Worm (Caenorhabditis elegans) whole organism, young adult: ENCODE results near the gene drap-1.

Source experiments
- B0019.2 ChIP-seq: fragments of 200-800 bp; sonication (Bioruptor generic); conservative IDR thresholded peaks from 2 replicates; pipeline ENCODE4 v1.3.6; 2022; ENCODE audit warnings: missing genetic modification reagents, missing genetic modification characterization, missing compliant biosample characterization
- B0261.1 ChIP-seq: sonication (generic microtip); optimal IDR thresholded peaks from 2 replicates; lab custom pipeline; 2016; ENCODE audit warnings: mild to moderate bottlenecking, missing genetic modification characterization, moderate library complexity, missing compliant biosample characterization
- C06A6.2 ChIP-seq: fragments of 200-800 bp; sonication (Bioruptor generic); conservative IDR thresholded peaks from 2 replicates; pipeline ENCODE4 v1.3.6; 2022; ENCODE audit warnings: missing genetic modification characterization, missing compliant biosample characterization
- F10E7.11 ChIP-seq: sonication (generic microtip); optimal IDR thresholded peaks from 2 replicates; lab custom pipeline; 2017; ENCODE audit warnings: mild to moderate bottlenecking, missing genetic modification characterization, moderate library complexity, missing compliant biosample characterization
- F33H1.4 ChIP-seq: fragments of 200-800 bp; sonication (Bioruptor generic); IDR thresholded peaks from 2 replicates; pipeline ENCODE4 v1.3.6; 2022; ENCODE audit warnings: missing genetic modification reagents, missing genetic modification characterization, missing compliant biosample characterization
- akir-1 ChIP-seq: fragments of 200-800 bp; sonication (Bioruptor generic); optimal IDR thresholded peaks from 2 replicates; lab custom pipeline; 2018; ENCODE audit warnings: mild to moderate bottlenecking, missing genetic modification characterization, moderate library complexity, missing compliant biosample characterization
- aptf-3 ChIP-seq: fragments of 200-800 bp; sonication (Bioruptor generic); IDR thresholded peaks from 2 replicates; pipeline ENCODE4 v1.3.6; 2022; ENCODE audit warnings: missing genetic modification characterization, missing compliant biosample characterization
- attf-5 ChIP-seq: fragments of 200-800 bp; sonication (Bioruptor generic); optimal IDR thresholded peaks from 2 replicates; lab custom pipeline; 2018; ENCODE audit warnings: mild to moderate bottlenecking, missing genetic modification characterization, missing compliant biosample characterization
- bed-1 ChIP-seq: fragments of 200-800 bp; sonication (Bioruptor generic); IDR thresholded peaks from 2 replicates; pipeline ENCODE4 v1.3.6; 2022; ENCODE audit warnings: missing genetic modification reagents, missing genetic modification characterization, missing compliant biosample characterization
- ceh-100 ChIP-seq: fragments of 200-800 bp; sonication (Bioruptor generic); IDR thresholded peaks from 2 replicates; pipeline ENCODE4 v1.3.6; 2022; ENCODE audit warnings: missing genetic modification reagents, missing genetic modification characterization, missing compliant biosample characterization
- ceh-58 ChIP-seq: fragments of 200-800 bp; sonication (Bioruptor generic); IDR thresholded peaks from 2 replicates; pipeline ENCODE4 v1.3.6; 2022; ENCODE audit warnings: missing genetic modification characterization, missing compliant biosample characterization
- ceh-91 ChIP-seq: fragments of 200-800 bp; sonication (Bioruptor generic); IDR thresholded peaks from 2 replicates; pipeline ENCODE4 v1.3.6; 2022; ENCODE audit warnings: missing genetic modification reagents, missing genetic modification characterization, missing compliant biosample characterization
- chd-7 ChIP-seq: sonication (generic microtip); optimal IDR thresholded peaks from 2 replicates; lab custom pipeline; 2016; ENCODE audit warnings: mild to moderate bottlenecking, missing genetic modification characterization, moderate library complexity, missing compliant biosample characterization
- efl-1 ChIP-seq: fragments of 150-350 bp; optimal IDR thresholded peaks from 2 replicates; lab custom pipeline; 2014; ENCODE audit warnings: missing biosample characterization, missing genetic modification reagents, missing genetic modification characterization
- fkh-3 ChIP-seq: sonication (generic microtip); optimal IDR thresholded peaks from 2 replicates; lab custom pipeline; 2016; ENCODE audit warnings: mild to moderate bottlenecking, missing genetic modification characterization, missing compliant biosample characterization
- gei-17 ChIP-seq: fragments of 200-800 bp; sonication (Bioruptor generic); optimal IDR thresholded peaks from 2 replicates; lab custom pipeline; 2018; ENCODE audit warnings: mild to moderate bottlenecking, missing genetic modification characterization, missing compliant biosample characterization
- lin-35 ChIP-seq, 3 experiments: fragments of 150-350 bp in 2 of 3; sonication (generic microtip) in 1 of 3; optimal IDR thresholded peaks; 2 replicates each; lab custom pipeline; 2014 to 2018; ENCODE audit warnings: missing biosample characterization in 3 of 3, missing genetic modification characterization in 3 of 3, missing genetic modification reagents in 3 of 3
- lin-40 ChIP-seq: sonication (generic microtip); optimal IDR thresholded peaks from 2 replicates; lab custom pipeline; 2016; ENCODE audit warnings: missing genetic modification characterization, mild to moderate bottlenecking, missing compliant biosample characterization, missing genotype, missing genetic modification reagents
- lir-1 ChIP-seq: fragments of 200-800 bp; sonication (Bioruptor generic); conservative IDR thresholded peaks from 2 replicates; pipeline ENCODE4 v1.3.6; 2022; ENCODE audit warnings: missing genetic modification reagents, missing genetic modification characterization, missing compliant biosample characterization
- lsl-1 ChIP-seq: fragments of 200-800 bp; sonication (Bioruptor generic); optimal IDR thresholded peaks from 2 replicates; lab custom pipeline; 2018; ENCODE audit warnings: mild to moderate bottlenecking, missing genetic modification characterization, moderate library complexity, missing compliant biosample characterization
- madf-10 ChIP-seq: sonication (generic microtip); optimal IDR thresholded peaks from 2 replicates; lab custom pipeline; 2016; ENCODE audit warnings: mild to moderate bottlenecking, missing genetic modification characterization, missing compliant biosample characterization
- madf-3 ChIP-seq: fragments of 200-800 bp; sonication (Bioruptor generic); IDR thresholded peaks from 2 replicates; pipeline ENCODE4 v1.3.6; 2022; ENCODE audit warnings: missing genetic modification reagents, missing genetic modification characterization, missing compliant biosample characterization
- madf-6 ChIP-seq: fragments of 200-800 bp; sonication (Bioruptor generic); IDR thresholded peaks from 2 replicates; pipeline ENCODE4 v1.3.6; 2022; ENCODE audit warnings: missing genetic modification reagents, missing genetic modification characterization, missing compliant biosample characterization
- nhr-27 ChIP-seq: fragments of 200-800 bp; sonication (Bioruptor generic); optimal IDR thresholded peaks from 2 replicates; lab custom pipeline; 2018; ENCODE audit warnings: mild to moderate bottlenecking, missing genetic modification characterization, moderate library complexity, missing compliant biosample characterization
- nhr-80 ChIP-seq: sonication (generic microtip); optimal IDR thresholded peaks from 2 replicates; lab custom pipeline; 2016; ENCODE audit warnings: missing genetic modification characterization, missing compliant biosample characterization
- pbrm-1 ChIP-seq: fragments of 200-800 bp; sonication (Bioruptor generic); IDR thresholded peaks from 2 replicates; pipeline ENCODE4 v1.3.6; 2022; ENCODE audit warnings: missing genetic modification reagents, missing genetic modification characterization, missing compliant biosample characterization
- pha-4 ChIP-seq: fragments of 150-350 bp; sonication (generic microtip); optimal IDR thresholded peaks from 2 replicates; lab custom pipeline; 2014; ENCODE audit warnings: missing biosample characterization, missing genetic modification reagents, missing genetic modification characterization
- rcor-1 ChIP-seq: fragments of 200-800 bp; sonication (Bioruptor generic); IDR thresholded peaks from 2 replicates; pipeline ENCODE4 v1.3.6; 2022; ENCODE audit warnings: missing genetic modification reagents, missing genetic modification characterization, missing compliant biosample characterization
- sea-2 ChIP-seq: fragments of 200-800 bp; sonication (Bioruptor generic); IDR thresholded peaks from 2 replicates; pipeline ENCODE4 v1.3.6; 2022; ENCODE audit warnings: missing genetic modification characterization, missing compliant biosample characterization
- snpc-1.1 ChIP-seq: sonication (generic microtip); optimal IDR thresholded peaks from 2 replicates; lab custom pipeline; 2017; ENCODE audit warnings: missing genetic modification characterization, mild to moderate bottlenecking, missing compliant biosample characterization, antibody characterized with exemption, moderate library complexity, missing genotype, missing genetic modification reagents; ENCODE audit not compliant: insufficient read depth
- snpc-1.3 ChIP-seq: sonication (generic microtip); optimal IDR thresholded peaks from 2 replicates; lab custom pipeline; 2017; ENCODE audit warnings: missing genetic modification characterization, mild to moderate bottlenecking, missing compliant biosample characterization, antibody characterized with exemption, moderate library complexity, missing genotype, missing genetic modification reagents; ENCODE audit not compliant: insufficient read depth
- tbp1 ChIP-seq: fragments of 200-800 bp; sonication (Bioruptor generic); optimal IDR thresholded peaks from 2 replicates; lab custom pipeline; 2018; ENCODE audit warnings: mild to moderate bottlenecking, missing genetic modification characterization, missing compliant biosample characterization
- tlf-1 ChIP-seq: fragments of 200-800 bp; sonication (Bioruptor generic); optimal IDR thresholded peaks from 2 replicates; lab custom pipeline; 2018; ENCODE audit warnings: mild to moderate bottlenecking, missing genetic modification characterization, missing compliant biosample characterization
- unc-62 ChIP-seq: fragments of 150-350 bp; optimal IDR thresholded peaks from 2 replicates; lab custom pipeline; 2014; ENCODE audit warnings: missing biosample characterization, missing genetic modification reagents, missing genetic modification characterization
- xnd-1 ChIP-seq: sonication (generic microtip); optimal IDR thresholded peaks from 2 replicates; lab custom pipeline; 2016; ENCODE audit warnings: missing genotype, missing genetic modification reagents, missing genetic modification characterization, missing compliant biosample characterization
- zim-3 ChIP-seq: sonication (generic microtip); optimal IDR thresholded peaks from 2 replicates; lab custom pipeline; 2017; ENCODE audit warnings: mild to moderate bottlenecking, missing genetic modification characterization, moderate library complexity, missing compliant biosample characterization
- ztf-25 ChIP-seq: fragments of 200-800 bp; sonication (Bioruptor generic); IDR thresholded peaks from 2 replicates; pipeline ENCODE4 v1.3.6; 2022; ENCODE audit warnings: missing genetic modification reagents, missing genetic modification characterization, missing compliant biosample characterization
- ztf-6 ChIP-seq: fragments of 200-800 bp; sonication (Bioruptor generic); IDR thresholded peaks from 2 replicates; pipeline ENCODE4 v1.3.6; 2022; ENCODE audit warnings: missing genetic modification reagents, missing genetic modification characterization, missing compliant biosample characterization

The drap-1 gene

DNA sequence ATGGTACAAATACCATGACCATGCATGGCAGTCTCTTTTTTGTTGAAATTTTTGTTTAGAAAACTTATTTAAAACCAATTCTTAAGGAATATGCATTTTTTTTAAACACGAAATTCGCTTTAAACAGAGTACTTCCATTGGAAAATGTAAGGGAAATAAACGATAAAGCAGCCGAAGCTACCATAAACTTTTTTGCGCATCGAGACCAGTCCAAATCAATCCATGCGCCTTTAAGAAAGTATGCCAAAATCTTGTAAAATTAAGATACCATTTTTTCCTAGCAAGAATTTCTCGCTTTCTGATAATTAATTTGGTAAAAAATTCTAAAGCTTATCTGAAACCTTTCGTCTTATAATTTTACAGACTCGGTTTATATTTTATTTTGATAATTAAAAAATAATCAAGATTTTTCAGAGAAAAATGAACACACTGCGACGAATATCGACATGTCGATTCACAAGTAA lies 37.2 kb upstream of the drap-1 start, which contains the start of gene ZK287.7:
Gene ZK287.7 (plus strand): TSS at position 414 of the 464 bp plus-strand sequence.
- TF ChIP-seq madf-10 (no peak), unc-62 (no peak), F33H1.4 (GFP tag; lab: Robert Waterston, UW) (peak; percentile 70), sea-2 (no peak), zim-3 (tag; lab: Kevin White, UChicago) (no peak), lin-40 (no peak), ztf-6 (GFP tag; lab: Robert Waterston, UW) (no peak), lsl-1 (GFP tag; lab: Kevin White, UChicago) (peak; percentile 76), attf-5 (no peak), xnd-1 (tag; lab: Kevin White, UChicago) (peak; percentile 13), madf-6 (GFP tag; lab: Robert Waterston, UW) (0 out of 2 replicates have a peak, but pooled peaks have one; percentile 37)
- TF ChIP-seq, all 124 proteins: peak for 4

ce11 chrV:9696715-9697114 lies 33.2 kb upstream of the drap-1 start, which contains the start of gene her-1:
TSS of gene her-1 (plus strand) at chrV:9697015.
- TF ChIP-seq C06A6.2 (GFP tag; lab: Robert Waterston, UW) (no peak), snpc-1.1 (tag; lab: Kevin White, UChicago) (no peak), F33H1.4 (GFP tag; lab: Robert Waterston, UW) (no peak), nhr-80 (no peak), pha-4 (no peak)

- TF ChIP-seq aptf-3: no peak
- no peak for TF ChIP-seq fkh-3 (tag; lab: Kevin White, UChicago)
- TF ChIP-seq ceh-58 (GFP tag; lab: Robert Waterston, UW): no peak
- TF ChIP-seq nhr-27: no peak
- no peak for TF ChIP-seq ceh-100 (GFP tag; lab: Robert Waterston, UW)
- no peak for TF ChIP-seq snpc-1.3 (tag; lab: Kevin White, UChicago)
- no peak for TF ChIP-seq F10E7.11 (tag; lab: Kevin White, UChicago)
- TF ChIP-seq bed-1 (GFP tag; lab: Robert Waterston, UW): no peak
- no peak for TF ChIP-seq B0019.2 (GFP tag; lab: Robert Waterston, UW)
- no peak for TF ChIP-seq akir-1 (GFP tag; lab: Kevin White, UChicago)
- TF ChIP-seq ceh-91: no peak
- TF ChIP-seq lin-35 (GFP tag; optimal IDR thresholded peaks at IDR 0.05; lab: Kevin White, UChicago): no peak
- TF ChIP-seq madf-3 (GFP tag; lab: Robert Waterston, UW): no peak
- TF ChIP-seq tlf-1 (GFP tag; lab: Kevin White, UChicago): no peak
- no peak for TF ChIP-seq efl-1 (GFP tag; lab: Kevin White, UChicago)
- no peak for TF ChIP-seq pbrm-1
- TF ChIP-seq gei-17 (GFP tag; lab: Kevin White, UChicago): no peak
- TF ChIP-seq B0261.1 (tag; lab: Kevin White, UChicago): no peak
- no peak for TF ChIP-seq lir-1 (GFP tag; lab: Robert Waterston, UW)
- TF ChIP-seq ztf-25: no peak
Measured at ce11 chrV:9699216-9699615, 30.7 kb upstream of the drap-1 start.

DNA sequence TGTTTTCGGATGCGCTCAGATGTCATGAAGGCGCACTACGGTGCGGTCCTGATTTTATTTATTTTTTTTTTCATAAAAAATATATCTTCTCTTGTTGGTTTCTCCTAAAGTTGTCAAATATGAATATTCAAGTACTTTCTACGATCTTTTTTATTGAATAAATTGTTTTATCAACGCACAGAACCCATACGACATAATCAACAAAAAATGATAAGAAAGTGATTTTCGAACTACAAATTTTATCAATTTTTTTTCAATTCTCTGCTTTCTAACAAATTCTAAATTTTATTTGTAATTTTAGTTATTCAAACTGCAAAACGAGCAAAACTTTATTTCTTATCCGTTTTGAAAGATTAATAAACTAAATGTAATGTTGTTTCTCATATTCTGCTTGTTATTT lies 28.0 kb upstream of the drap-1 start:
- no peak for TF ChIP-seq tbp1 (GFP tag; lab: Kevin White, UChicago)
- peak; percentile 10 for TF ChIP-seq nhr-80
- TF ChIP-seq chd-7 (tag; lab: Kevin White, UChicago): no peak
- no peak for TF ChIP-seq rcor-1 (GFP tag; lab: Robert Waterston, UW)
